Worm (Caenorhabditis elegans) whole organism, L3 larva: ENCODE data around the gene F35E8.6.

Experiments
- fos-1 ChIP-seq: fragments of 150-350 bp; optimal IDR thresholded peaks from 2 replicates; lab custom pipeline; 2014; ENCODE audit warnings: missing biosample characterization, missing genetic modification characterization
- jun-1 ChIP-seq: fragments of 150-350 bp; optimal IDR thresholded peaks from 2 replicates; lab custom pipeline; 2014; ENCODE audit warnings: missing biosample characterization, missing genetic modification reagents, missing genetic modification characterization
- unc-39 ChIP-seq: sonication (generic microtip); optimal IDR thresholded peaks from 4 replicates; lab custom pipeline; 2017; ENCODE audit warnings: missing biosample characterization, missing genetic modification characterization

DNA sequence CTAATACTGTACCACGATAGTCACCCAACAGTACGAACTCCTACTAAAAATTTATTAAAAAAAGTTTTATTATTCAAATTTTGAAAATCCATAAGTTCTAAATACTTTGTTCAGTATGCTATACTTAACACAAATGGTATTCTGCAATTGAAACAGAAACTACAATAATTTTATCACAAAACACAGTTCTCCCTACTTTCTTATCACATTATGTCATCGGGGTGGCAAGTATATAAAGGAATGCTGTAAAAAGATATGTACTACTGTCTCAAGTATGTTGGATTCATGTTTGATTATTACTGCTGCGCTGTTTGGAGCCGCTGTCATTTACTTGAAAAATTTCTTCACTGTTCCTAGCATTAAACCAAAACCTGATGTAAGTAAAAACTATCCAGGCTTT is 9.2 kb downstream of the F35E8.6 start, which contains the start of gene cdr-1:
- no peak for TF ChIP-seq jun-1
- no peak for TF ChIP-seq unc-39 (tag; lab: Kevin White, UChicago)
- TF ChIP-seq fos-1 (tag; lab: Kevin White, UChicago), result no peak
